Fruit fly (Drosophila melanogaster): Measurements from ENCODE around the gene CG14204.

Gene CG14204

dm6 chrX:19565714-19566316 lies 17.6 kb upstream of the CG14204 start, which contains the start of the genes Grip84 and car (continued):
- TF ChIP-seq HmgD (GFP tag; optimal IDR thresholded peaks at IDR 0.05) (no peak), CG7928 (GFP tag; optimal IDR thresholded peaks at IDR 0.05) (no peak), CG9609 (GFP tag; optimal IDR thresholded peaks at IDR 0.05) (peak; percentile 46), fd96Cb (tag; optimal IDR thresholded peaks at IDR 0.05) (peak; percentile 56), CG10979 (tag; optimal IDR thresholded peaks at IDR 0.05) (peak; percentile 60), CG10147 (GFP tag; optimal IDR thresholded peaks at IDR 0.05) (no peak), sqz (GFP tag; optimal IDR thresholded peaks at IDR 0.05) (no peak), wdn (GFP tag; IDR thresholded peaks at IDR 0.05) (peak; percentile 48; the same call in 1 of the 2 replicates), insv (GFP tag; optimal IDR thresholded peaks at IDR 0.05) (peak in 1 of 2 experiments; percentile 36), pzg (GFP tag; optimal IDR thresholded peaks at IDR 0.05) (peak; percentile 53), psq (GFP tag; optimal IDR thresholded peaks at IDR 0.05) (no peak), Doc3 (GFP tag; IDR thresholded peaks at IDR 0.05; ENCODE audit: partially characterized antibody) (no peak), sob (GFP tag; IDR thresholded peaks at IDR 0.05) (peak; percentile 66), pum (GFP tag; optimal IDR thresholded peaks at IDR 0.05) (peak; percentile 72), E2f2 (GFP tag; IDR thresholded peaks at IDR 0.05) (no peak; the same call in 1 of the 2 replicates), chn (GFP tag; optimal IDR thresholded peaks at IDR 0.05) (peak; percentile 20), ac (GFP tag; optimal IDR thresholded peaks at IDR 0.05) (no peak), cwo (GFP tag; optimal IDR thresholded peaks at IDR 0.05) (no peak), rib (GFP tag; IDR thresholded peaks at IDR 0.05) (no peak), CG8089 (GFP tag; optimal IDR thresholded peaks at IDR 0.05) (no peak), bigmax (GFP tag; optimal IDR thresholded peaks at IDR 0.05) (no peak), CG10431 (GFP tag; optimal IDR thresholded peaks at IDR 0.05) (no peak), ranshi (GFP tag; IDR thresholded peaks at IDR 0.05) (peak; percentile 46; the same call in 1 of the 2 replicates), ap (GFP tag; IDR thresholded peaks at IDR 0.05) (peak; percentile 14; the same call in 1 of the 2 replicates), eve (GFP tag; optimal IDR thresholded peaks at IDR 0.05) (no peak), CG8281 (tag; optimal IDR thresholded peaks at IDR 0.05) (no peak), cg (GFP tag; optimal IDR thresholded peaks at IDR 0.05) (no peak), Doc2 (GFP tag; IDR thresholded peaks at IDR 0.05) (no peak), Dad (GFP tag; optimal IDR thresholded peaks at IDR 0.05) (peak; percentile 46), gce (GFP tag; IDR thresholded peaks at IDR 0.05) (no peak), pho (GFP tag; optimal IDR thresholded peaks at IDR 0.05) (peak; percentile 55), cad (GFP tag; optimal IDR thresholded peaks at IDR 0.05) (no peak), CG12219 (GFP tag; optimal IDR thresholded peaks at IDR 0.05) (no peak), hth (optimal IDR thresholded peaks at IDR 0.05) (no peak), nom (GFP tag; optimal IDR thresholded peaks at IDR 0.05) (no peak)

- TF ChIP-seq kni (GFP tag; optimal IDR thresholded peaks at IDR 0.05) (no peak), CG6254 (GFP tag; optimal IDR thresholded peaks at IDR 0.05) (peak; percentile 73), CG4730 (GFP tag; IDR thresholded peaks at IDR 0.05) (no peak)
These were observed 9.7 kb upstream of the CG14204 start for dm6 chrX:19573687-19574086.

DNA sequence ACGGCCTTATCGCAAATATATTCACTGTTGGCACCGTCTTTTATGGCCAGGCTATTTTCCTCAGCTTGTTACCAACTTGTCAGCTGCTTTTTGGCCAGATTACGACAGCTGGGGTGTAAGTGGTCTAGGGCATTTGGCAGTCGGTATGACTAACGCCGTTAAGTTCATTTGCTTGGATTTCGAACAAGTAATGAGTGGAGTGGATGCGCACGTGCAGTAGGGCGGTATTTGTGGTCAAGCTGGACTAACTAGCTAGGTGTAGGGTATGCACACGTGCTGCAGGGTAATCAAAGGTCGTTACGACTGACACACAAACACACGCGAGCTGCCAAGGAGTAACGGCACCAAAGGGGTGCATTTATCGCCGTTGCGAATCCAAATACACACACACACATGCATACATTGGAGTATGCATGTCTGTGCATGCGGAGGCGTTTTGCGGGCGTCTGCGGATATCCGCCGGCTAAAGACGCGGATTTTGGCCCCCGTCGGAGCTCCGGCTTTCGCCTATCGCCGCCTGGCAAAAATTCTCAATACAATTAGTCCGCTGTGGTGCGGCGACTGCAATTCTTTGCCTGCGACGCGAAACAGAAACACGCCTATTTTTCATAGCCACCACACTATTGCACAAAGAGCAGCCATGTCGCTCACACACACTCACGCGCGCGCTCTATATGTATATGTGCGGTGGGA lies 5.3 kb upstream of the CG14204 start:
- TF ChIP-seq ash1 (GFP tag; optimal IDR thresholded peaks at IDR 0.05) (no peak), C15 (GFP tag; IDR thresholded peaks at IDR 0.05) (no peak), CG6175 (GFP tag; IDR thresholded peaks at IDR 0.05) (no peak), CG13775 (GFP tag; optimal IDR thresholded peaks at IDR 0.05) (peak; percentile 95), CG1602 (GFP tag; optimal IDR thresholded peaks at IDR 0.05) (no peak), Fer1 (GFP tag; optimal IDR thresholded peaks at IDR 0.05) (no peak), hb (GFP tag; IDR thresholded peaks at IDR 0.05; ENCODE audit: partially characterized antibody) (no peak), CG16863 (GFP tag; optimal IDR thresholded peaks at IDR 0.05) (no peak), Sry-δ (GFP tag; optimal IDR thresholded peaks at IDR 0.05) (no peak), MBD-R2 (GFP tag; IDR thresholded peaks at IDR 0.05) (peak; percentile 23; the same call in 1 of the 2 replicates), stwl (tag; optimal IDR thresholded peaks at IDR 0.05) (no peak), nom (GFP tag; optimal IDR thresholded peaks at IDR 0.05) (peak; percentile 9), p53 (GFP tag; optimal IDR thresholded peaks at IDR 0.05) (peak; percentile 90)
